Worm (Caenorhabditis elegans): ENCODE data around the gene srx-80.

srx-80 gene

DNA sequence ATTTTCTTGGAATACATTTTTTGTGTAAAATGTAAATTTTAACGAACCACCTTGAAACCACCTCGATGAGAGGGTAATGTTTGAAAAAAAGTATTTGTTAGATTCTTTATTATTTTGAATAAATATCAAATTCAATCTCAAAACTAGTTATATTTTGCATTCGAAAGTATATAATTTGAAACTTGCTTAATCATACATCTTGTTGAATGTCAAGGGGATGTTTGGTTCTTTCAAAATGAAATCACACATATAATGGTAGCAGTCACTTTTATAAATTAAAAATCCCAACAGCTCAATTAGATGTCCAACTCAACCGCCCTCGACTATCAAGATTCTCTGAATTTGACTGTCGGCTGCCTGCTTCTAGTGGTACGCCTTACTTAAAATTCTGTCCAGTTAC lies 29.0 kb upstream of the srx-80 start, which contains the start of gene srx-87:
TSS of gene srx-87 (plus strand) at position 301 of the 400 bp plus-strand sequence.
- no peak for TF ChIP-seq efl-1 (optimal IDR thresholded peaks at IDR 0.05)
- peak in 1 of 2 experiments; percentile 17 for TF ChIP-seq efl-1 (GFP tag; optimal IDR thresholded peaks at IDR 0.05 in 1 of 2)
- TF ChIP-seq irx-1 (tag; optimal IDR thresholded peaks at IDR 0.05) = no peak

DNA sequence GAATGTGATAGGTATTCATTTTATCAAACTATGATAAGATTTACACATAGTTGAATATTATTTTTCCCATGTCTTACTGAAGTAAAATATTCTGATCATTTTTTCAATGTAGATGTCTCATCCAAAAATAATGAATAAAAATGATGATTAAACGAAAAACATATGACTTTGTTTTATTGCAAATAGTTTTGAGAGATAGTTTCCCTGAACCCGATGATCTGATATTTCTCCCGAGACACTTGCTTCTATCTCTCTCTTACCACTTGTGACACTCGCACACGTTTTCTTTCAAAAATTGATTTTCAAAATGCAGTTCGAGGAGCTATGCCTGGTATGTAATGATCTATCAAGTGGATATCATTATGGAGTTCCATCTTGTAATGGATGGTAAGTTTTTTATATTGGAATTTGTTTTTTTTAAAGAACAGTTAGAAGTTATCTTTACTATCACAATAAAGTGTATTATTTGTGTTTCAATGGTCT lies 23.3 kb upstream of the srx-80 start, which contains the start of the genes nhr-101 and pms-2:
TSS of gene nhr-101 (plus strand) at position 308 of the 483 bp plus-strand sequence.
TSS of gene pms-2 (minus strand) at position 433 of the 483 bp plus-strand sequence.
- TF ChIP-seq lir-3 (tag; optimal IDR thresholded peaks at IDR 0.05; ENCODE audit: poor library complexity) = no peak
- no peak for TF ChIP-seq aha-1 (tag; optimal IDR thresholded peaks at IDR 0.05)
- no peak for TF ChIP-seq nhr-12 (tag; optimal IDR thresholded peaks at IDR 0.05)
- no peak for TF ChIP-seq zag-1 (tag; optimal IDR thresholded peaks at IDR 0.05)
- TF ChIP-seq pax-3 (tag; optimal IDR thresholded peaks at IDR 0.05) = no peak
- peak; percentile 61 for TF ChIP-seq lin-14 (GFP tag; optimal IDR thresholded peaks at IDR 0.05)
- peak; percentile 73 for TF ChIP-seq nhr-71 (tag; optimal IDR thresholded peaks at IDR 0.05)
- peak in 2 of 3 experiments; percentile 6 to 14 for TF ChIP-seq dpl-1 (GFP tag; optimal IDR thresholded peaks at IDR 0.05)
- TF ChIP-seq mep-1 (tag; optimal IDR thresholded peaks at IDR 0.05) = peak; percentile 13
- TF ChIP-seq nhr-84 (tag; optimal IDR thresholded peaks at IDR 0.05) = no peak
- TF ChIP-seq unc-86 (tag; optimal IDR thresholded peaks at IDR 0.05) = no peak
- peak; percentile 4 for TF ChIP-seq rnt-1 (tag; optimal IDR thresholded peaks at IDR 0.05)
- TF ChIP-seq swsn-7 (tag; optimal IDR thresholded peaks at IDR 0.05) = no peak
- TF ChIP-seq snu-23 (GFP tag; optimal IDR thresholded peaks at IDR 0.05) = peak; percentile 50
- TF ChIP-seq zip-4 (GFP tag; optimal IDR thresholded peaks at IDR 0.05) = no peak
- no peak for TF ChIP-seq jun-1 (tag; optimal IDR thresholded peaks at IDR 0.05)
- TF ChIP-seq lin-35 (GFP tag; optimal IDR thresholded peaks at IDR 0.05) = peak in 1 of 2 experiments; percentile 19
- no peak for TF ChIP-seq F16B12.6 (tag; optimal IDR thresholded peaks at IDR 0.05)
- no peak for TF ChIP-seq nhr-11 (tag; optimal IDR thresholded peaks at IDR 0.05)
- TF ChIP-seq nhr-47 (tag; optimal IDR thresholded peaks at IDR 0.05) = no peak
- no peak for TF ChIP-seq efl-1 (optimal IDR thresholded peaks at IDR 0.05)
- peak in 1 of 2 experiments; percentile 87 for TF ChIP-seq efl-1 (GFP tag; optimal IDR thresholded peaks at IDR 0.05 in 1 of 2)
- TF ChIP-seq dsc-1 (tag; optimal IDR thresholded peaks at IDR 0.05) = peak; percentile 73
- TF ChIP-seq skn-1 (tag; optimal IDR thresholded peaks at IDR 0.05) = peak; percentile 76
- peak; percentile 38 for TF ChIP-seq blmp-1 (tag; optimal IDR thresholded peaks at IDR 0.05)
- no peak for TF ChIP-seq egl-13 (tag; optimal IDR thresholded peaks at IDR 0.05)
- no peak for TF ChIP-seq hpl-2 (GFP tag; optimal IDR thresholded peaks at IDR 0.05)
- TF ChIP-seq C34B4.2 (tag; optimal IDR thresholded peaks at IDR 0.05) = no peak
- TF ChIP-seq elt-3 (tag; optimal IDR thresholded peaks at IDR 0.05) = peak in 1 of 6 experiments; percentile 24
- TF ChIP-seq nhr-90 (tag; optimal IDR thresholded peaks at IDR 0.05; ENCODE audit: poor library complexity) = no peak
- TF ChIP-seq tbx-2 (tag; optimal IDR thresholded peaks at IDR 0.05) = no peak
- no peak for TF ChIP-seq irx-1 (tag; optimal IDR thresholded peaks at IDR 0.05)
- no peak for TF ChIP-seq ztf-4 (tag; optimal IDR thresholded peaks at IDR 0.05)
- TF ChIP-seq Y116A8C.19 (tag; optimal IDR thresholded peaks at IDR 0.05; ENCODE audit: borderline replicate concordance) = no peak
- TF ChIP-seq mdl-1 (tag; optimal IDR thresholded peaks at IDR 0.05) = no peak
- TF ChIP-seq nhr-85 (tag) = peak; percentile 76
- TF ChIP-seq aly-2 (tag; optimal IDR thresholded peaks at IDR 0.05) = no peak
- no peak for TF ChIP-seq nhr-76 (tag; optimal IDR thresholded peaks at IDR 0.05)
- peak; percentile 51 for TF ChIP-seq nhr-20 (tag; optimal IDR thresholded peaks at IDR 0.05)

DNA sequence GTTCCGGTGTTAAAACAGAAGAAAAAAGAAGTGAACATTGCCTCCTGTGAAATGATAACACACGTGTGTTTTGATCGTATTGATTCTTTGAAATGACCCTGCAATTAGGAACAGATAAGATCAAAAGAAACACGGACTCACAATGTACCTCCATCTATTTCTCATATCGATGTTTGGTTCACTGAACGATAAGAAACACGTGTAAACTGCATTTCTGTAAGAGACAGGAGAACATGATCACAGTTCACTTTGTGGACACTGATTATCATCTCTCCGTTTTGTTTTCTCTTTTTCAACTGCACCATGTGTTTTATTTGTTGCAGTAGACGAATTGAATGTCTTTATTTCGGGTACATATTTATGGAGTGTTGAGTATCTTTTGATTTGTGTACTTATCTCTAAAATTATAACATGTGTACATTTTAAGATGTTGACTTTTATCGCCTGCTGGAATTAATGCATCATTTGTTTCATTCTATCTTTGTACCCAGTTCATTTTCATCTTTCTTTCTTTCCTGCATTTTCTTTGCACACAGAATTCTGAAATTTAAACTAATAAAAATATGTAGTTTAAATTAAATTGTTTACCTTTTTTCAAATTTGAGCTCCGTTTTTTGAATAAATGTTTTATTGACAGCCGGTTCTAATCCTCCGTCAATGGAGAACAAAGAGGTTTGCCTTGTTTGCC lies 20.6 kb upstream of the srx-80 start, which contains the start of the genes H12C20.7 and nhr-68:
TSS of gene H12C20.7 (minus strand) at position 188 of the 688 bp plus-strand sequence.
TSS of gene nhr-68 (plus strand) at position 638 of the 688 bp plus-strand sequence.
- TF ChIP-seq Y116A8C.19 (tag; optimal IDR thresholded peaks at IDR 0.05; ENCODE audit: borderline replicate concordance) (no peak), mep-1 (tag; optimal IDR thresholded peaks at IDR 0.05) (no peak), F16B12.6 (tag; optimal IDR thresholded peaks at IDR 0.05) (no peak), rnt-1 (tag; optimal IDR thresholded peaks at IDR 0.05) (no peak), nhr-76 (tag; optimal IDR thresholded peaks at IDR 0.05) (no peak), nhr-77 (tag; optimal IDR thresholded peaks at IDR 0.05) (no peak), egl-13 (tag; optimal IDR thresholded peaks at IDR 0.05) (no peak), fos-1 (tag; optimal IDR thresholded peaks at IDR 0.05) (peak; percentile 20), jun-1 (tag; optimal IDR thresholded peaks at IDR 0.05) (peak; percentile 42), nhr-71 (tag; optimal IDR thresholded peaks at IDR 0.05) (peak; percentile 100), C34B4.2 (tag; optimal IDR thresholded peaks at IDR 0.05) (no peak), swsn-7 (tag; optimal IDR thresholded peaks at IDR 0.05) (peak; percentile 61), aly-2 (tag; optimal IDR thresholded peaks at IDR 0.05) (no peak), pag-3 (tag; optimal IDR thresholded peaks at IDR 0.05; ENCODE audit: borderline replicate concordance, insufficient read depth) (no peak), hlh-4 (tag; optimal IDR thresholded peaks at IDR 0.05) (no peak), pax-3 (tag; optimal IDR thresholded peaks at IDR 0.05) (no peak), lin-14 (GFP tag; optimal IDR thresholded peaks at IDR 0.05) (peak; percentile 97), sox-4 (tag; optimal IDR thresholded peaks at IDR 0.05) (no peak), lin-15B (tag; optimal IDR thresholded peaks at IDR 0.05) (no peak), ztf-4 (tag; optimal IDR thresholded peaks at IDR 0.05) (peak; percentile 95), tbx-2 (tag; optimal IDR thresholded peaks at IDR 0.05) (peak; percentile 76), ceh-8 (GFP tag; optimal IDR thresholded peaks at IDR 0.05) (no peak)
